Fruit fly (Drosophila melanogaster): ENCODE measurements around the gene Raf.

Gene Raf

DNA sequence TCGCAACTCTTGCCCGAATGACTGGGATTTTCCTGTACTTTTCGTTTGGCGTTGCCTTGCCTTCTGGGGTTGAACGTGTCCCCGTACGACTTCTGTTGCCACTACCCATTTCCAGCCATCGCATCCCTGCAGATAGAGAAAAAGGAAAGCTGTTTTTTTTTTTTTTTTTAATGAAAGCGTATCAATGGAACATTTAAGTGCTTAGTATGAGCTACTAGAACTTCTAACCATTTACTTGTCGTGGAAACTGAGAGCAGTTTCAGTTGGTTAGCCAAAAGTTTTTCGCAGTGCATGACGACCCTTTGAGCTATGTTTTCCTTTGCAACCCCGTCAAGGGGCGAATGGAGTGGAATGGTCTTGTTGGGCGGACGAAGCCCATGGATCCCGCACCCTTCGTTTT is 34.0 kb downstream of the Raf start (continued):
- TF ChIP-seq sna (GFP tag; IDR thresholded peaks at IDR 0.05; ENCODE audit: partially characterized antibody) (no peak), CG14667 (GFP tag; IDR thresholded peaks at IDR 0.05) (peak; percentile 69), Max (GFP tag; optimal IDR thresholded peaks at IDR 0.05) (no peak), HHEX (GFP tag; optimal IDR thresholded peaks at IDR 0.05) (peak; percentile 41), gce (GFP tag; IDR thresholded peaks at IDR 0.05) (peak; percentile 75; the same call in 2 of the 3 replicates), CG5180 (GFP tag; optimal IDR thresholded peaks at IDR 0.05) (peak; percentile 10), psq (GFP tag; optimal IDR thresholded peaks at IDR 0.05) (peak; percentile 45), CG34224 (GFP tag; IDR thresholded peaks at IDR 0.05; ENCODE audit: partially characterized antibody) (no peak), chn (GFP tag; optimal IDR thresholded peaks at IDR 0.05) (peak; percentile 84), Oaz (GFP tag; IDR thresholded peaks at IDR 0.05) (no peak), CG8281 (tag; optimal IDR thresholded peaks at IDR 0.05) (no peak), Eip74EF (GFP tag; optimal IDR thresholded peaks at IDR 0.05) (peak in 1 of 2 experiments; percentile 62), CG17359 (tag; optimal IDR thresholded peaks at IDR 0.05) (peak; percentile 67), CG8089 (GFP tag; optimal IDR thresholded peaks at IDR 0.05) (peak; percentile 76), CG3838 (GFP tag; optimal IDR thresholded peaks at IDR 0.05) (no peak), Rx (GFP tag; IDR thresholded peaks at IDR 0.05) (peak; percentile 49), dysf (GFP tag; IDR thresholded peaks at IDR 0.05) (peak; percentile 77), da (GFP tag; optimal IDR thresholded peaks at IDR 0.05) (peak; percentile 18), Med (GFP tag) (peak; percentile 89), CG30403 (GFP tag; optimal IDR thresholded peaks at IDR 0.05) (peak; percentile 83), knrl (GFP tag; IDR thresholded peaks at IDR 0.05; ENCODE audit: partially characterized antibody) (no peak), CG33213 (GFP tag; optimal IDR thresholded peaks at IDR 0.05) (peak; percentile 48), caup (GFP tag; optimal IDR thresholded peaks at IDR 0.05; ENCODE audit: severe bottlenecking) (peak; percentile 64), chinmo (GFP tag; IDR thresholded peaks at IDR 0.05; ENCODE audit: partially characterized antibody) (no peak), chm (GFP tag; IDR thresholded peaks at IDR 0.05) (peak; percentile 72; the same call in 1 of the 2 replicates), oc (tag; optimal IDR thresholded peaks at IDR 0.05) (peak; percentile 59), CG11723 (GFP tag; optimal IDR thresholded peaks at IDR 0.05) (peak; percentile 36), Vsx1 (GFP tag; optimal IDR thresholded peaks at IDR 0.05) (peak; percentile 31), mam (GFP tag; optimal IDR thresholded peaks at IDR 0.05) (peak; percentile 75), CG2202 (tag; optimal IDR thresholded peaks at IDR 0.05) (peak; percentile 56), CG13296 (GFP tag; optimal IDR thresholded peaks at IDR 0.05) (peak; percentile 24), CG8944 (GFP tag; optimal IDR thresholded peaks at IDR 0.05) (peak; percentile 70), org-1 (GFP tag; optimal IDR thresholded peaks at IDR 0.05) (peak; percentile 75), CG7963 (GFP tag; IDR thresholded peaks at IDR 0.05; ENCODE audit: partially characterized antibody) (no peak), lbe (GFP tag; optimal IDR thresholded peaks at IDR 0.05) (no peak), Sin3A (optimal IDR thresholded peaks at IDR 0.05) (no peak), CG10274 (GFP tag; optimal IDR thresholded peaks at IDR 0.05) (no peak), CG17568 (GFP tag; optimal IDR thresholded peaks at IDR 0.05) (peak; percentile 32), CG10654 (GFP tag; optimal IDR thresholded peaks at IDR 0.05) (peak; percentile 54), CG10147 (GFP tag; optimal IDR thresholded peaks at IDR 0.05) (peak; percentile 35), CG10543 (GFP tag; optimal IDR thresholded peaks at IDR 0.05) (peak; percentile 9), CG9817 (tag; optimal IDR thresholded peaks at IDR 0.05) (peak; percentile 54), Hmx (GFP tag; optimal IDR thresholded peaks at IDR 0.05) (no peak), CG13624 (GFP tag; optimal IDR thresholded peaks at IDR 0.05) (peak; percentile 83), yki (optimal IDR thresholded peaks at IDR 0.05) (no peak), CG4707 (GFP tag; optimal IDR thresholded peaks at IDR 0.05) (peak; percentile 64), Rfx (GFP tag; IDR thresholded peaks at IDR 0.05) (peak; percentile 72), CG2129 (GFP tag; IDR thresholded peaks at IDR 0.05; ENCODE audit: partially characterized antibody) (no peak), btn (GFP tag; optimal IDR thresholded peaks at IDR 0.05) (peak; percentile 21), CG32532 (GFP tag; IDR thresholded peaks at IDR 0.05) (peak; percentile 69)
